Worm (Caenorhabditis elegans) whole organism, midembryonic: ENCODE measurements around the gene Y39B6A.30.
"Not testable (repeated sequence)": the region's sequence is repeated elsewhere in the genome, so short reads cannot be mapped to it uniquely, and the experiment has no call there.

Source experiments
- T22C8.4 ChIP-seq: fragments of 200-800 bp; sonication (Bioruptor generic); IDR thresholded peaks from 2 replicates; pipeline ENCODE4 v1.3.6; 2022; ENCODE audit warnings: missing genetic modification characterization, missing compliant biosample characterization
- cog-1 ChIP-seq: sonication (generic microtip); optimal IDR thresholded peaks from 2 replicates; lab custom pipeline; 2016; ENCODE audit warnings: missing genetic modification characterization, missing compliant biosample characterization
- flt-1 ChIP-seq: fragments of 200-800 bp; sonication (Bioruptor generic); IDR thresholded peaks from 2 replicates; pipeline ENCODE4 v1.3.6; 2022; ENCODE audit warnings: missing genetic modification characterization, missing compliant biosample characterization
- klf-2 ChIP-seq: fragments of 200-800 bp; sonication (Bioruptor generic); conservative IDR thresholded peaks from 2 replicates; pipeline ENCODE4 v1.3.6; 2022; ENCODE audit warnings: missing genetic modification reagents, missing genetic modification characterization, missing compliant biosample characterization
- ref-1 ChIP-seq: fragments of 200-800 bp; sonication (Bioruptor generic); conservative IDR thresholded peaks from 2 replicates; pipeline ENCODE4 v1.3.6; 2022; ENCODE audit warnings: missing genetic modification reagents, missing genetic modification characterization, missing compliant biosample characterization
- tab-1 ChIP-seq: fragments of 200-800 bp; sonication (Bioruptor generic); IDR thresholded peaks from 2 replicates; pipeline ENCODE4 v1.3.6; 2022; ENCODE audit warnings: missing genetic modification characterization, missing compliant biosample characterization
- ztf-23 ChIP-seq: fragments of 200-800 bp; sonication (Bioruptor generic); IDR thresholded peaks from 2 replicates; pipeline ENCODE4 v1.3.6; 2022; ENCODE audit warnings: missing genetic modification reagents, missing genetic modification characterization, missing compliant biosample characterization
- ztf-29 ChIP-seq: fragments of 200-800 bp; sonication (Bioruptor generic); IDR thresholded peaks from 2 replicates; pipeline ENCODE4 v1.3.6; 2022; ENCODE audit warnings: missing genetic modification reagents, missing genetic modification characterization, missing compliant biosample characterization

ce11 chrV:18980091-18980490 lies 34.3 kb upstream of the Y39B6A.30 start:
- TF ChIP-seq cog-1 (tag; lab: Kevin White, UChicago); T22C8.4 (GFP tag; lab: Robert Waterston, UW); ref-1; klf-2 (GFP tag; lab: Robert Waterston, UW); ztf-29 (GFP tag; lab: Robert Waterston, UW); ztf-23 (GFP tag; lab: Robert Waterston, UW): not testable (repeated sequence)
- 0 out of 2 replicates have a peak, but pooled peaks have one; percentile 15 for TF ChIP-seq flt-1 (GFP tag; lab: Robert Waterston, UW)
- peak; percentile 60; the same call in 1 of the 2 replicates for TF ChIP-seq tab-1
